Worm (Caenorhabditis elegans) whole organism, L4 larva: ENCODE measurements around the gene srg-17.

ENCODE experiments used
- F49E8.2 ChIP-seq: sonication (generic microtip); optimal IDR thresholded peaks from 2 replicates; lab custom pipeline; 2016; ENCODE audit warnings: missing compliant biosample characterization, mild to moderate bottlenecking, missing genetic modification characterization, borderline replicate concordance
- madf-9 ChIP-seq: fragments of 200-800 bp; sonication (Bioruptor generic); conservative IDR thresholded peaks from 2 replicates; pipeline ENCODE4 v1.3.6; 2022; ENCODE audit warnings: missing genetic modification reagents, missing genetic modification characterization, missing compliant biosample characterization
- nhr-111 ChIP-seq: fragments of 200-800 bp; sonication (Bioruptor generic); optimal IDR thresholded peaks from 2 replicates; lab custom pipeline; 2018; ENCODE audit warnings: mild to moderate bottlenecking, missing genetic modification characterization, missing compliant biosample characterization
- nhr-25 ChIP-seq: sonication (generic microtip); optimal IDR thresholded peaks from 2 replicates; lab custom pipeline; 2017; ENCODE audit warnings: missing genetic modification characterization, mild to moderate bottlenecking, missing compliant biosample characterization, antibody characterized with exemption, moderate library complexity, borderline replicate concordance; ENCODE audit not compliant: insufficient read depth
- unc-62 ChIP-seq, 3 experiments: fragments of 150-350 bp in 1 of 3; sonication (generic microtip); optimal IDR thresholded peaks in 2 of 3; peaks in 1 of 3; 1 replicate in 1 of 3; 2 replicates in 2 of 3; lab custom pipeline; 2014 to 2017; ENCODE audit warnings: missing biosample characterization in 3 of 3, missing genetic modification characterization in 3 of 3, missing genetic modification reagents in 3 of 3, missing genotype in 1 of 3
- ztf-11 ChIP-seq: fragments of 150-350 bp; optimal IDR thresholded peaks from 2 replicates; lab custom pipeline; 2014; ENCODE audit warnings: missing biosample characterization, missing genetic modification characterization

ce11 chrII:12502784-12503183 is 29.3 kb downstream of the srg-17 start, which contains the start of gene ador-1:
- TF ChIP-seq ztf-11 (tag; lab: Kevin White, UChicago) (no peak), nhr-111 (no peak), unc-62 (GFP tag; optimal IDR thresholded peaks at IDR 0.05 in 1 of 2; lab: Kevin White, UChicago) (no peak), unc-62 (tag; optimal IDR thresholded peaks at IDR 0.05; lab: Kevin White, UChicago) (no peak), F49E8.2 (tag; lab: Kevin White, UChicago) (no peak), nhr-25 (no peak), madf-9 (GFP tag; lab: Robert Waterston, UW) (no peak)
